Worm (Caenorhabditis elegans) whole organism, L1 larva: ENCODE data around the gene C08H9.15.

Experiments used
- C16A3.4 ChIP-seq: fragments of 150-350 bp; optimal IDR thresholded peaks from 2 replicates; lab custom pipeline; 2014; ENCODE audit warnings: missing biosample characterization, missing genetic modification characterization
- F16B12.6 ChIP-seq: fragments of 150-350 bp; optimal IDR thresholded peaks from 2 replicates; lab custom pipeline; 2014; ENCODE audit warnings: missing biosample characterization, missing genetic modification characterization
- Y116A8C.19 ChIP-seq: sonication (generic microtip); optimal IDR thresholded peaks from 2 replicates; lab custom pipeline; 2016; ENCODE audit warnings: missing compliant biosample characterization, missing genetic modification characterization, borderline replicate concordance
- alr-1 ChIP-seq: fragments of 200-800 bp; sonication (Bioruptor generic); optimal IDR thresholded peaks from 2 replicates; lab custom pipeline; 2018; ENCODE audit warnings: borderline replicate concordance, mild to moderate bottlenecking, missing genetic modification characterization, missing compliant biosample characterization
- aly-2 ChIP-seq: fragments of 150-350 bp; optimal IDR thresholded peaks from 2 replicates; lab custom pipeline; 2014; ENCODE audit warnings: missing biosample characterization, missing genetic modification characterization
- ama-1 ChIP-seq: fragments of 150-350 bp; optimal IDR thresholded peaks from 2 replicates; lab custom pipeline; 2014
- blmp-1 ChIP-seq: fragments of 150-350 bp; optimal IDR thresholded peaks from 2 replicates; lab custom pipeline; 2014; ENCODE audit warnings: missing biosample characterization, missing genetic modification characterization
- ceh-8 ChIP-seq: fragments of 200-800 bp; sonication (Bioruptor generic); optimal IDR thresholded peaks from 2 replicates; lab custom pipeline; 2018; ENCODE audit warnings: mild to moderate bottlenecking, missing genetic modification characterization, moderate library complexity, missing compliant biosample characterization
- ceh-82 ChIP-seq, 3 experiments: fragments of 150-350 bp in 1 of 3; sonication (generic microtip) in 2 of 3; optimal IDR thresholded peaks; 2 replicates each; lab custom pipeline; 2014 to 2017; ENCODE audit warnings: missing biosample characterization in 3 of 3, missing genetic modification characterization in 3 of 3
- ces-1 ChIP-seq: fragments of 150-350 bp; optimal IDR thresholded peaks from 2 replicates; lab custom pipeline; 2014; ENCODE audit warnings: missing biosample characterization, missing genetic modification reagents, missing genetic modification characterization
- egl-13 ChIP-seq: sonication (generic microtip); optimal IDR thresholded peaks from 2 replicates; lab custom pipeline; 2016; ENCODE audit warnings: missing genotype, missing genetic modification reagents, missing genetic modification characterization, missing compliant biosample characterization
- egl-27 ChIP-seq, 2 experiments: fragments of 150-350 bp in 1 of 2; sonication (generic microtip); optimal IDR thresholded peaks; 3 replicates each; lab custom pipeline; 2017 to 2018; ENCODE audit warnings: missing biosample characterization in 2 of 2, missing genetic modification characterization in 2 of 2, missing genetic modification reagents in 2 of 2
- elt-2 ChIP-seq: sonication (generic microtip); optimal IDR thresholded peaks from 2 replicates; lab custom pipeline; 2016; ENCODE audit warnings: missing genetic modification characterization, mild to moderate bottlenecking, inconsistent platforms, missing compliant biosample characterization, missing genetic modification reagents
- elt-3 ChIP-seq, 6 experiments: fragments of 150-350 bp in 1 of 6; sonication (generic microtip); optimal IDR thresholded peaks; 2 replicates each; lab custom pipeline; 2017 to 2018; ENCODE audit warnings: missing biosample characterization in 6 of 6, missing genetic modification characterization in 6 of 6, inconsistent platforms in 1 of 6
- ets-5 ChIP-seq: fragments of 200-800 bp; sonication (Bioruptor generic); IDR thresholded peaks from 2 replicates; pipeline ENCODE4 v1.3.6; 2022; ENCODE audit warnings: missing genetic modification characterization, missing compliant biosample characterization
- fkh-8 ChIP-seq: sonication (generic microtip); optimal IDR thresholded peaks from 2 replicates; lab custom pipeline; 2016; ENCODE audit warnings: mild to moderate bottlenecking, missing genetic modification characterization, missing compliant biosample characterization
- fos-1 ChIP-seq: fragments of 150-350 bp; optimal IDR thresholded peaks from 2 replicates; lab custom pipeline; 2014; ENCODE audit warnings: missing biosample characterization, missing genetic modification characterization
- hpl-2 ChIP-seq: fragments of 150-350 bp; optimal IDR thresholded peaks from 2 replicates; lab custom pipeline; 2014; ENCODE audit warnings: missing biosample characterization, missing genetic modification reagents, missing genetic modification characterization
- irx-1 ChIP-seq: sonication (generic microtip); optimal IDR thresholded peaks from 2 replicates; lab custom pipeline; 2016; ENCODE audit warnings: missing genetic modification characterization, missing compliant biosample characterization
- jun-1 ChIP-seq: fragments of 150-350 bp; optimal IDR thresholded peaks from 2 replicates; lab custom pipeline; 2014; ENCODE audit warnings: missing biosample characterization, missing genetic modification reagents, missing genetic modification characterization
- lin-14 ChIP-seq: fragments of 200-800 bp; sonication (Bioruptor generic); optimal IDR thresholded peaks from 2 replicates; lab custom pipeline; 2018; ENCODE audit warnings: mild to moderate bottlenecking, missing genetic modification characterization, moderate library complexity, missing compliant biosample characterization
- lir-3 ChIP-seq: sonication (generic microtip); optimal IDR thresholded peaks from 2 replicates; lab custom pipeline; 2016; ENCODE audit warnings: mild to moderate bottlenecking, missing genetic modification characterization, moderate library complexity, missing compliant biosample characterization; ENCODE audit not compliant: poor library complexity
- mdl-1 ChIP-seq, 2 experiments: fragments of 150-350 bp; optimal IDR thresholded peaks; 2 replicates each; lab custom pipeline; 2014 to 2017; ENCODE audit warnings: missing biosample characterization in 2 of 2, missing genetic modification characterization in 2 of 2, inconsistent platforms in 1 of 2
- nhr-19 ChIP-seq: fragments of 200-800 bp; sonication (Bioruptor generic); conservative IDR thresholded peaks from 2 replicates; pipeline ENCODE4 v1.3.6; 2022; ENCODE audit warnings: missing genetic modification characterization, missing compliant biosample characterization
- nhr-20 ChIP-seq: sonication (generic microtip); optimal IDR thresholded peaks from 2 replicates; lab custom pipeline; 2016; ENCODE audit warnings: mild to moderate bottlenecking, missing genetic modification characterization, missing compliant biosample characterization
- nhr-28 ChIP-seq: fragments of 150-350 bp; optimal IDR thresholded peaks from 2 replicates; lab custom pipeline; 2014; ENCODE audit warnings: missing biosample characterization, missing genetic modification characterization
- nhr-76 ChIP-seq: sonication (generic microtip); optimal IDR thresholded peaks from 2 replicates; lab custom pipeline; 2017; ENCODE audit warnings: missing biosample characterization, missing genetic modification characterization
- nhr-84 ChIP-seq: sonication (generic microtip); optimal IDR thresholded peaks from 2 replicates; lab custom pipeline; 2017; ENCODE audit warnings: missing biosample characterization, missing genetic modification characterization
- nhr-85 ChIP-seq: sonication (generic microtip); peaks from one replicate; lab custom pipeline; 2016; ENCODE audit warnings: missing genetic modification characterization, inconsistent platforms, missing compliant biosample characterization
- nhr-90 ChIP-seq: sonication (generic microtip); optimal IDR thresholded peaks from 2 replicates; lab custom pipeline; 2016; ENCODE audit warnings: mild to moderate bottlenecking, missing genetic modification characterization, missing compliant biosample characterization; ENCODE audit not compliant: poor library complexity
- pax-3 ChIP-seq: fragments of 200-800 bp; sonication (Bioruptor generic); optimal IDR thresholded peaks from 2 replicates; lab custom pipeline; 2018; ENCODE audit warnings: mild to moderate bottlenecking, missing genetic modification characterization, moderate library complexity, missing compliant biosample characterization
- pqm-1 ChIP-seq: sonication (generic microtip); optimal IDR thresholded peaks from 3 replicates; lab custom pipeline; 2017; ENCODE audit warnings: missing biosample characterization, missing genetic modification characterization
- rnt-1 ChIP-seq: sonication (generic microtip); optimal IDR thresholded peaks from 2 replicates; lab custom pipeline; 2016; ENCODE audit warnings: mild to moderate bottlenecking, missing genetic modification characterization, moderate library complexity, missing compliant biosample characterization
- snu-23 ChIP-seq: sonication (generic microtip); optimal IDR thresholded peaks from 2 replicates; lab custom pipeline; 2016; ENCODE audit warnings: missing genetic modification characterization, missing compliant biosample characterization
- sox-4 ChIP-seq: sonication (generic microtip); optimal IDR thresholded peaks from 2 replicates; lab custom pipeline; 2016; ENCODE audit warnings: missing genetic modification characterization, missing compliant biosample characterization
- swsn-7 ChIP-seq: sonication (generic microtip); optimal IDR thresholded peaks from 2 replicates; lab custom pipeline; 2016; ENCODE audit warnings: missing genetic modification characterization, missing compliant biosample characterization
- tbx-2 ChIP-seq: sonication (generic microtip); optimal IDR thresholded peaks from 2 replicates; lab custom pipeline; 2016; ENCODE audit warnings: missing genetic modification characterization, missing compliant biosample characterization
- unc-30 ChIP-seq: sonication (generic microtip); optimal IDR thresholded peaks from 2 replicates; lab custom pipeline; 2017; ENCODE audit warnings: missing biosample characterization, missing genetic modification characterization
- unc-86 ChIP-seq: sonication (generic microtip); optimal IDR thresholded peaks from 2 replicates; lab custom pipeline; 2016; ENCODE audit warnings: missing genetic modification characterization, missing compliant biosample characterization
- unc-98 ChIP-seq: fragments of 200-800 bp; sonication (Bioruptor generic); IDR thresholded peaks from 2 replicates; pipeline ENCODE4 v1.3.6; 2022; ENCODE audit warnings: missing genetic modification characterization, missing compliant biosample characterization
- zip-4 ChIP-seq: fragments of 200-800 bp; sonication (Bioruptor generic); optimal IDR thresholded peaks from 2 replicates; lab custom pipeline; 2018; ENCODE audit warnings: mild to moderate bottlenecking, missing genetic modification characterization, moderate library complexity, missing compliant biosample characterization
- ztf-4 ChIP-seq: fragments of 150-350 bp; optimal IDR thresholded peaks from 2 replicates; lab custom pipeline; 2014; ENCODE audit warnings: missing biosample characterization, missing genetic modification characterization

Gene C08H9.15

ce11 chrII:9880826-9881225 is at the start of gene C08H9.15:
C08H9.15 (plus strand) TSS chrII:9881193.
- TF ChIP-seq nhr-85 (tag; lab: Kevin White, UChicago) (peak; percentile 61), elt-3 (tag; optimal IDR thresholded peaks at IDR 0.05; lab: Kevin White, UChicago) (peak in 4 of 6 experiments; percentile 16 to 64 (median 45)), sox-4 (tag; lab: Kevin White, UChicago) (no peak), rnt-1 (tag; lab: Kevin White, UChicago) (no peak), mdl-1 (tag; optimal IDR thresholded peaks at IDR 0.05; lab: Kevin White, UChicago) (no peak), blmp-1 (tag; lab: Kevin White, UChicago) (peak; percentile 85)

ce11 chrII:9833855-9834254 is 47.1 kb upstream of the C08H9.15 start, which contains the start of gene ZK938.3:
ZK938.3 (minus strand) TSS chrII:9833955.
- no peak for TF ChIP-seq ama-1 (lab: Kevin White, UChicago)
- TF ChIP-seq zip-4 (GFP tag; lab: Kevin White, UChicago), result no peak
- no peak for TF ChIP-seq unc-98
- TF ChIP-seq hpl-2 (GFP tag; lab: Kevin White, UChicago), result no peak
- TF ChIP-seq nhr-90, result no peak
- no peak for TF ChIP-seq nhr-28
- TF ChIP-seq F16B12.6, result no peak

ce11 chrII:9834921-9835320 is 46.1 kb upstream of the C08H9.15 start, which contains the start of gene arrd-5:
arrd-5 (plus strand) TSS chrII:9835221.
- TF ChIP-seq rnt-1 (tag; lab: Kevin White, UChicago), result no peak
- no peak for TF ChIP-seq C16A3.4 (tag; lab: Kevin White, UChicago)
- TF ChIP-seq ceh-82 (tag; optimal IDR thresholded peaks at IDR 0.05; lab: Kevin White, UChicago), result no peak

DNA sequence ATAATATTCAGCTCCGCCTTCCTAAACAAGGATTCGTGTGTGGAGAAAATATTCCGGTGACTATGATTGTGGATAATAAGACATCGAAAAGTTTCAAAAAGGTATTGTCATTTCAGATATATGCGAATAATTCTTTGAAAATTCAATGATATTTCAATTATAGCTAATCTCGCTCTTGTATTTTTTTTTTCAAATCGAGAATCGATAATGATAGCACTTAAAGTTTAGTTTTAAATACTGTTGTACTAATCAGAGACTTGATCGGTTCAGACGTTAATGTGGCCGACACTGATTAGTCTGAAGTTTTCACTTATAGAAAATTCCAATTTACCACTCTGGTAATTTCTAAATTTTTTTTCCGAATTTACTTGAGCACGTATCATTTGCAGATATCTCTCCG is 45.0 kb upstream of the C08H9.15 start:
- no peak for TF ChIP-seq snu-23 (GFP tag; lab: Kevin White, UChicago)
- no peak for TF ChIP-seq ces-1 (GFP tag; lab: Kevin White, UChicago)
- no peak for TF ChIP-seq elt-2 (tag; lab: Kevin White, UChicago)
- TF ChIP-seq rnt-1 (tag; lab: Kevin White, UChicago), result no peak
- TF ChIP-seq aly-2, result no peak
- TF ChIP-seq nhr-19 (GFP tag; lab: Robert Waterston, UW), result no peak
- no peak for TF ChIP-seq unc-86 (tag; lab: Kevin White, UChicago)
- no peak for TF ChIP-seq ets-5 (GFP tag; lab: Robert Waterston, UW)
- TF ChIP-seq egl-27 (tag; optimal IDR thresholded peaks at IDR 0.05; lab: Kevin White, UChicago), result no peak
- no peak for TF ChIP-seq ztf-4 (tag; lab: Kevin White, UChicago)
- no peak for TF ChIP-seq pqm-1 (tag; lab: Kevin White, UChicago)
- no peak for TF ChIP-seq alr-1 (tag; lab: Kevin White, UChicago)
- TF ChIP-seq pax-3 (tag; lab: Kevin White, UChicago), result no peak
- TF ChIP-seq nhr-76 (tag; lab: Kevin White, UChicago), result no peak
- no peak for TF ChIP-seq fos-1
- no peak for TF ChIP-seq hpl-2 (GFP tag; lab: Kevin White, UChicago)

DNA sequence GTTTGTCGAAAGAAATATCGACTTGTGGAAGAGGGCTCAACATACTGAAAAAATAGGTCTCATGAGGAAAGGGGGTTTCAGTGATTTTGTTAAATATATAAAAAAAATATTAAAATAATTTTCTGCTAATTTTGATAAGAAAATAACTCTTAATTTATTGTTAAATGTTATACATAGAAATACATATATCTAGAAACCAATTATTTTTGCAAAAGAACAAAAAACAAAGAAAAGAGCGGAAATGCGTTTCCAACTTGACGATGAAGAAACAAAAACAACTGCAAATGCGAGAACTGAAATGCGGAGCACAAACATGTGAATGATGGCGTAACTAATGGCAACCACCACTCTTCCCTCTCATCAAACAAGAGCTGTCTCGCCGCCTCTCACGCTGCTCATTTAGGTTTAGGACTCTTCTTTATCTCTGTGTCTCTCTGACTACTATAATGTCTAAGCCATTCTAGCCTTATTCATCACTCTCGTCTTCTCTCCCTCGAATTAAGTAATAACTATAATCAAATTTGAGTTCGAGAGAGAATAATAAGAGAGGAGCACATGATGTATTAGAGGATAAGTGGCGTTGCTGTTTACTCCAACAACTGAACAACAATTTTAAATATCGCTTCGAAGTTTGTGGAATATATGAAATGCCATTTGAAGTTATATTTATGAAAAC is 42.6 kb upstream of the C08H9.15 start, which contains the start of gene arrd-4:
TSS of gene arrd-4 (minus strand) at position 51 of the 676 bp plus-strand sequence.
- TF ChIP-seq nhr-84 (tag; lab: Kevin White, UChicago) (no peak), tbx-2 (tag; lab: Kevin White, UChicago) (no peak), jun-1 (tag; lab: Kevin White, UChicago) (no peak), lir-3 (tag; lab: Kevin White, UChicago) (no peak), swsn-7 (tag; lab: Kevin White, UChicago) (peak; percentile 1), Y116A8C.19 (no peak), egl-13 (peak; percentile 4), snu-23 (GFP tag; lab: Kevin White, UChicago) (no peak), sox-4 (tag; lab: Kevin White, UChicago) (no peak), ceh-8 (GFP tag; lab: Kevin White, UChicago) (peak; percentile 87), nhr-20 (tag; lab: Kevin White, UChicago) (no peak), fkh-8 (tag; lab: Kevin White, UChicago) (peak; percentile 88), pax-3 (tag; lab: Kevin White, UChicago) (peak; percentile 47), lin-14 (GFP tag; lab: Kevin White, UChicago) (no peak), nhr-85 (tag; lab: Kevin White, UChicago) (no peak), irx-1 (no peak), unc-30 (tag; lab: Kevin White, UChicago) (no peak)
- TF ChIP-seq, all 84 proteins: peak for 5
